Worm (Caenorhabditis elegans) whole organism, young adult: ENCODE results near the gene glb-31.

Experiments
- B0019.2 ChIP-seq: fragments of 200-800 bp; sonication (Bioruptor generic); conservative IDR thresholded peaks from 2 replicates; pipeline ENCODE4 v1.3.6; 2022; ENCODE audit warnings: missing genetic modification reagents, missing genetic modification characterization, missing compliant biosample characterization
- Y95B8A.8 ChIP-seq: fragments of 200-800 bp; sonication (Bioruptor generic); IDR thresholded peaks from 2 replicates; pipeline ENCODE4 v1.3.6; 2022; ENCODE audit warnings: missing genetic modification reagents, missing genetic modification characterization, missing compliant biosample characterization
- bed-1 ChIP-seq: fragments of 200-800 bp; sonication (Bioruptor generic); IDR thresholded peaks from 2 replicates; pipeline ENCODE4 v1.3.6; 2022; ENCODE audit warnings: missing genetic modification reagents, missing genetic modification characterization, missing compliant biosample characterization
- ceh-100 ChIP-seq: fragments of 200-800 bp; sonication (Bioruptor generic); IDR thresholded peaks from 2 replicates; pipeline ENCODE4 v1.3.6; 2022; ENCODE audit warnings: missing genetic modification reagents, missing genetic modification characterization, missing compliant biosample characterization
- ceh-58 ChIP-seq: fragments of 200-800 bp; sonication (Bioruptor generic); IDR thresholded peaks from 2 replicates; pipeline ENCODE4 v1.3.6; 2022; ENCODE audit warnings: missing genetic modification characterization, missing compliant biosample characterization
- dpl-1 ChIP-seq: fragments of 150-350 bp; optimal IDR thresholded peaks from 2 replicates; lab custom pipeline; 2014; ENCODE audit warnings: missing biosample characterization, missing genetic modification reagents, missing genetic modification characterization
- mel-28 ChIP-seq: sonication (generic microtip); optimal IDR thresholded peaks from 2 replicates; lab custom pipeline; 2016; ENCODE audit warnings: borderline replicate concordance, mild to moderate bottlenecking, missing genetic modification characterization, missing compliant biosample characterization
- rpc-1 ChIP-seq, 2 experiments: fragments of 150-350 bp in 1 of 2; sonication (generic microtip) in 1 of 2; optimal IDR thresholded peaks; 2 replicates each; lab custom pipeline; 2014 to 2018; ENCODE audit warnings: missing biosample characterization in 1 of 2, missing genetic modification characterization in 1 of 2, missing genetic modification reagents in 1 of 2, missing genotype in 1 of 2
- snpc-4 ChIP-seq, 5 experiments: fragments of 150-350 bp in 1 of 5; sonication (generic microtip) in 4 of 5; optimal IDR thresholded peaks; 2 replicates each; lab custom pipeline; 2014 to 2018; ENCODE audit warnings: missing genetic modification characterization in 5 of 5, missing biosample characterization in 3 of 5, antibody characterized with exemption in 2 of 5, mild to moderate bottlenecking in 2 of 5, missing compliant biosample characterization in 2 of 5, missing genotype in 2 of 5, moderate library complexity in 2 of 5, missing genetic modification reagents in 1 of 5
- sptf-2 ChIP-seq: fragments of 200-800 bp; sonication (Bioruptor generic); optimal IDR thresholded peaks from 2 replicates; lab custom pipeline; 2018; ENCODE audit warnings: mild to moderate bottlenecking, missing genetic modification characterization, missing compliant biosample characterization
- ztf-3 ChIP-seq: fragments of 200-800 bp; sonication (Bioruptor generic); optimal IDR thresholded peaks from 2 replicates; lab custom pipeline; 2018; ENCODE audit warnings: mild to moderate bottlenecking, missing genetic modification characterization, missing compliant biosample characterization
- ztf-6 ChIP-seq: fragments of 200-800 bp; sonication (Bioruptor generic); IDR thresholded peaks from 2 replicates; pipeline ENCODE4 v1.3.6; 2022; ENCODE audit warnings: missing genetic modification reagents, missing genetic modification characterization, missing compliant biosample characterization

ce11 chrII:1275439-1275838 is 26.0 kb downstream of the glb-31 start, which contains the start of gene Y57G7A.5:
- TF ChIP-seq rpc-1 (optimal IDR thresholded peaks at IDR 0.05; lab: Kevin White, UChicago) (no peak), rpc-1 (tag; optimal IDR thresholded peaks at IDR 0.05; lab: Kevin White, UChicago) (no peak), bed-1 (GFP tag; lab: Robert Waterston, UW) (no peak), mel-28 (tag; lab: Kevin White, UChicago) (no peak), Y95B8A.8 (GFP tag; lab: Robert Waterston, UW) (no peak), B0019.2 (GFP tag; lab: Robert Waterston, UW) (no peak), ceh-58 (no peak), ztf-6 (GFP tag; lab: Robert Waterston, UW) (no peak), dpl-1 (no peak), snpc-4 (GFP tag; optimal IDR thresholded peaks at IDR 0.05; lab: Kevin White, UChicago) (no peak), snpc-4 (tag; optimal IDR thresholded peaks at IDR 0.05; lab: Kevin White, UChicago) (no peak), ztf-3 (GFP tag; lab: Kevin White, UChicago) (no peak), sptf-2 (GFP tag; lab: Kevin White, UChicago) (no peak), ceh-100 (no peak)
